Fruit fly (Drosophila melanogaster): ENCODE results near the gene jub.
A peak's percentile ranks its signal among the peaks of the same experiment; 100 is the strongest.

Gene jub

dm6 chrX:13821775-13822493 is 8.2 kb downstream of the jub start, which contains the start of gene Clic (continued):
- TF ChIP-seq CG15514 (GFP tag; optimal IDR thresholded peaks at IDR 0.05) = peak; percentile 37
- peak; percentile 12 for TF ChIP-seq repo (GFP tag; optimal IDR thresholded peaks at IDR 0.05)
- TF ChIP-seq Fer3 (tag; optimal IDR thresholded peaks at IDR 0.05) = peak; percentile 16
- TF ChIP-seq Hr3 (GFP tag; optimal IDR thresholded peaks at IDR 0.05) = no peak
- peak; percentile 34; the same call in 1 of the 2 replicates for TF ChIP-seq CG32532 (GFP tag; IDR thresholded peaks at IDR 0.05)
- no peak for TF ChIP-seq sna (GFP tag; IDR thresholded peaks at IDR 0.05; ENCODE audit: partially characterized antibody)
- TF ChIP-seq pzg (GFP tag; optimal IDR thresholded peaks at IDR 0.05) = peak; percentile 68
- TF ChIP-seq hkb (optimal IDR thresholded peaks at IDR 0.05) = no peak
- TF ChIP-seq hkb (GFP tag; IDR thresholded peaks at IDR 0.05) = peak; percentile 42; the same call in 1 of the 2 replicates
- no peak for TF ChIP-seq en (GFP tag; optimal IDR thresholded peaks at IDR 0.05)
- no peak for TF ChIP-seq fd102C (GFP tag; optimal IDR thresholded peaks at IDR 0.05)
- TF ChIP-seq CG17385 (GFP tag; optimal IDR thresholded peaks at IDR 0.05) = peak; percentile 95
- peak; percentile 70 for TF ChIP-seq HLHmδ (GFP tag; optimal IDR thresholded peaks at IDR 0.05)
- TF ChIP-seq CG34376 (GFP tag; optimal IDR thresholded peaks at IDR 0.05) = peak; percentile 60
- TF ChIP-seq D (optimal IDR thresholded peaks at IDR 0.05) = no peak
- no peak for TF ChIP-seq D (GFP tag; optimal IDR thresholded peaks at IDR 0.05)
- TF ChIP-seq CG17612 (GFP tag; IDR thresholded peaks at IDR 0.05) = no peak
- no peak for TF ChIP-seq CG1832 (GFP tag; optimal IDR thresholded peaks at IDR 0.05)
- no peak for TF ChIP-seq Sry-β (GFP tag; optimal IDR thresholded peaks at IDR 0.05)
- peak; percentile 30 for TF ChIP-seq CG12071 (GFP tag; optimal IDR thresholded peaks at IDR 0.05)
- peak; percentile 73 for TF ChIP-seq CG9797 (GFP tag; optimal IDR thresholded peaks at IDR 0.05)
- no peak for TF ChIP-seq stc (GFP tag; IDR thresholded peaks at IDR 0.05)
- TF ChIP-seq gro (GFP tag; optimal IDR thresholded peaks at IDR 0.05) = peak; percentile 24
- peak; percentile 58; the same call in 1 of the 3 replicates for TF ChIP-seq CG34422 (GFP tag; IDR thresholded peaks at IDR 0.05)
- TF ChIP-seq vvl (GFP tag; IDR thresholded peaks at IDR 0.05) = peak; percentile 53; the same call in 1 of the 2 replicates
- peak; percentile 26 for TF ChIP-seq Dek (tag; optimal IDR thresholded peaks at IDR 0.05)
- no peak for TF ChIP-seq Sox102F (GFP tag; optimal IDR thresholded peaks at IDR 0.05)
- peak; percentile 30 for TF ChIP-seq grau (tag; optimal IDR thresholded peaks at IDR 0.05)
- peak; percentile 8 for TF ChIP-seq Hand (GFP tag; optimal IDR thresholded peaks at IDR 0.05)
- TF ChIP-seq CG4328 (GFP tag; optimal IDR thresholded peaks at IDR 0.05) = peak; percentile 4
- peak; percentile 7 for TF ChIP-seq lilli (GFP tag; optimal IDR thresholded peaks at IDR 0.05)
- TF ChIP-seq NC2α (GFP tag; optimal IDR thresholded peaks at IDR 0.05) = no peak
- TF ChIP-seq Bdp1 (GFP tag; optimal IDR thresholded peaks at IDR 0.05) = no peak
- TF ChIP-seq Dbx (GFP tag; IDR thresholded peaks at IDR 0.05) = peak; percentile 61
- no peak for TF ChIP-seq CG1024 (GFP tag; IDR thresholded peaks at IDR 0.05)
- peak; percentile 46 for TF ChIP-seq CG15479 (GFP tag; optimal IDR thresholded peaks at IDR 0.05)
- TF ChIP-seq kay (GFP tag; optimal IDR thresholded peaks at IDR 0.05) = no peak
- 0 out of 2 replicates have a peak, but pooled peaks have one; percentile 14 for TF ChIP-seq CG32767 (GFP tag; IDR thresholded peaks at IDR 0.05)
- TF ChIP-seq Hmr (GFP tag; optimal IDR thresholded peaks at IDR 0.05) = peak; percentile 55
- no peak for TF ChIP-seq CG3995 (GFP tag; optimal IDR thresholded peaks at IDR 0.05)
- peak; percentile 36; the same call in 1 of the 2 replicates for TF ChIP-seq Rfx (GFP tag; IDR thresholded peaks at IDR 0.05)
- TF ChIP-seq gfzf (GFP tag; optimal IDR thresholded peaks at IDR 0.05) = peak; percentile 88
- peak; percentile 9 for TF ChIP-seq jumu (GFP tag; optimal IDR thresholded peaks at IDR 0.05)
- no peak for TF ChIP-seq CG14860 (GFP tag; IDR thresholded peaks at IDR 0.05; ENCODE audit: partially characterized antibody)
- peak; percentile 18; the same call in 1 of the 2 replicates for TF ChIP-seq CG13287 (GFP tag; IDR thresholded peaks at IDR 0.05; ENCODE audit: partially characterized antibody)
- TF ChIP-seq chinmo (GFP tag; IDR thresholded peaks at IDR 0.05; ENCODE audit: partially characterized antibody) = 0 out of 4 replicates have a peak, but pooled peaks have one; percentile 2
- TF ChIP-seq CG7357 (GFP tag; IDR thresholded peaks at IDR 0.05) = no peak
- TF ChIP-seq CG31365 (tag; optimal IDR thresholded peaks at IDR 0.05) = peak; percentile 15
- TF ChIP-seq tx (GFP tag; optimal IDR thresholded peaks at IDR 0.05) = no peak

All from whole organism, embryonic.